Worm (Caenorhabditis elegans) whole organism, young adult: ENCODE data around the gene npl-10.

Experiments used
- B0261.1 ChIP-seq: sonication (generic microtip); optimal IDR thresholded peaks from 2 replicates; lab custom pipeline; 2016; ENCODE audit warnings: mild to moderate bottlenecking, missing genetic modification characterization, moderate library complexity, missing compliant biosample characterization
- B0336.3 ChIP-seq: fragments of 200-800 bp; sonication (Bioruptor generic); IDR thresholded peaks from 2 replicates; pipeline ENCODE4 v1.3.6; 2022; ENCODE audit warnings: missing genetic modification characterization, missing compliant biosample characterization
- C06A6.2 ChIP-seq: fragments of 200-800 bp; sonication (Bioruptor generic); conservative IDR thresholded peaks from 2 replicates; pipeline ENCODE4 v1.3.6; 2022; ENCODE audit warnings: missing genetic modification characterization, missing compliant biosample characterization
- F52B5.7 ChIP-seq: sonication (generic microtip); optimal IDR thresholded peaks from 2 replicates; lab custom pipeline; 2016; ENCODE audit warnings: mild to moderate bottlenecking, missing genetic modification characterization, missing compliant biosample characterization
- F55B11.4 ChIP-seq: sonication (generic microtip); optimal IDR thresholded peaks from 2 replicates; lab custom pipeline; 2016; ENCODE audit warnings: missing compliant biosample characterization, missing genetic modification characterization, borderline replicate concordance; ENCODE audit not compliant: insufficient read depth
- K11D2.4 ChIP-seq: fragments of 200-800 bp; sonication (Bioruptor generic); IDR thresholded peaks from 2 replicates; pipeline ENCODE4 v1.3.6; 2022; ENCODE audit warnings: missing genetic modification reagents, missing genetic modification characterization, missing compliant biosample characterization
- K12H6.12 ChIP-seq: fragments of 200-800 bp; sonication (Bioruptor generic); optimal IDR thresholded peaks from 2 replicates; lab custom pipeline; 2018; ENCODE audit warnings: mild to moderate bottlenecking, missing genetic modification characterization, missing compliant biosample characterization
- Y53F4B.3 ChIP-seq: fragments of 200-800 bp; sonication (Bioruptor generic); IDR thresholded peaks from 2 replicates; pipeline ENCODE4 v1.3.6; 2022; ENCODE audit warnings: missing genetic modification reagents, missing genetic modification characterization, missing compliant biosample characterization
- Y53G8AR.9 ChIP-seq: fragments of 200-800 bp; sonication (Bioruptor generic); conservative IDR thresholded peaks from 2 replicates; pipeline ENCODE4 v1.3.6; 2022; ENCODE audit warnings: missing genetic modification reagents, missing genetic modification characterization, missing compliant biosample characterization
- Y56A3A.18 ChIP-seq: fragments of 200-800 bp; sonication (Bioruptor generic); IDR thresholded peaks from 2 replicates; pipeline ENCODE4 v1.3.6; 2022; ENCODE audit warnings: missing genetic modification reagents, missing genetic modification characterization, missing compliant biosample characterization
- Y79H2A.3 ChIP-seq: fragments of 200-800 bp; sonication (Bioruptor generic); conservative IDR thresholded peaks from 2 replicates; pipeline ENCODE4 v1.3.6; 2022; ENCODE audit warnings: missing genetic modification reagents, missing genetic modification characterization, missing compliant biosample characterization
- atf-7 ChIP-seq: sonication (generic microtip); optimal IDR thresholded peaks from 2 replicates; lab custom pipeline; 2017; ENCODE audit warnings: mild to moderate bottlenecking, missing genetic modification characterization, missing compliant biosample characterization
- attf-3 ChIP-seq: fragments of 200-800 bp; sonication (Bioruptor generic); conservative IDR thresholded peaks from 2 replicates; pipeline ENCODE4 v1.3.6; 2022; ENCODE audit warnings: missing genetic modification reagents, missing genetic modification characterization, missing compliant biosample characterization
- attf-5 ChIP-seq: fragments of 200-800 bp; sonication (Bioruptor generic); optimal IDR thresholded peaks from 2 replicates; lab custom pipeline; 2018; ENCODE audit warnings: mild to moderate bottlenecking, missing genetic modification characterization, missing compliant biosample characterization
- cebp-1 ChIP-seq, 2 experiments: fragments of 200-800 bp in 1 of 2; sonication (Bioruptor generic) in 1 of 2; sonication (generic microtip) in 1 of 2; IDR thresholded peaks in 1 of 2; optimal IDR thresholded peaks in 1 of 2; 2 replicates each; pipeline versions ENCODE4 v1.3.6 to Lab custom; 2017 to 2022; ENCODE audit warnings: missing compliant biosample characterization in 2 of 2, missing genetic modification characterization in 2 of 2, mild to moderate bottlenecking in 1 of 2, missing genetic modification reagents in 1 of 2, moderate library complexity in 1 of 2
- ceh-40 ChIP-seq: fragments of 200-800 bp; sonication (Bioruptor generic); IDR thresholded peaks from 2 replicates; pipeline ENCODE4 v1.3.6; 2022; ENCODE audit warnings: missing genetic modification characterization, missing compliant biosample characterization
- ceh-91 ChIP-seq: fragments of 200-800 bp; sonication (Bioruptor generic); IDR thresholded peaks from 2 replicates; pipeline ENCODE4 v1.3.6; 2022; ENCODE audit warnings: missing genetic modification reagents, missing genetic modification characterization, missing compliant biosample characterization
- him-1 ChIP-seq: sonication (generic microtip); optimal IDR thresholded peaks from 2 replicates; lab custom pipeline; 2016; ENCODE audit warnings: missing genotype, missing genetic modification reagents, missing genetic modification characterization, missing compliant biosample characterization
- hlh-12 ChIP-seq: sonication (generic microtip); optimal IDR thresholded peaks from 2 replicates; lab custom pipeline; 2016; ENCODE audit warnings: missing genetic modification characterization, missing compliant biosample characterization
- hlh-26 ChIP-seq: fragments of 200-800 bp; sonication (Bioruptor generic); conservative IDR thresholded peaks from 2 replicates; pipeline ENCODE4 v1.3.6; 2022; ENCODE audit warnings: missing genetic modification reagents, missing genetic modification characterization, missing compliant biosample characterization
- hmg-1.2 ChIP-seq: fragments of 200-800 bp; sonication (Bioruptor generic); IDR thresholded peaks from 2 replicates; pipeline ENCODE4 v1.3.6; 2022; ENCODE audit warnings: missing genetic modification reagents, missing genetic modification characterization, missing compliant biosample characterization
- hrde-1 ChIP-seq: sonication (generic microtip); optimal IDR thresholded peaks from 2 replicates; lab custom pipeline; 2016; ENCODE audit warnings: missing genetic modification characterization, mild to moderate bottlenecking, missing compliant biosample characterization, moderate library complexity, missing genotype, missing genetic modification reagents, borderline replicate concordance
- hsf-1 ChIP-seq: fragments of 200-800 bp; sonication (Bioruptor generic); IDR thresholded peaks from 2 replicates; pipeline ENCODE4 v1.3.6; 2022; ENCODE audit warnings: missing genetic modification reagents, missing genetic modification characterization, missing compliant biosample characterization
- let-607 ChIP-seq, 2 experiments: fragments of 200-800 bp in 1 of 2; sonication (Bioruptor generic) in 1 of 2; sonication (generic microtip) in 1 of 2; optimal IDR thresholded peaks; 2 replicates each; lab custom pipeline; 2016 to 2018; ENCODE audit warnings: mild to moderate bottlenecking in 2 of 2, missing compliant biosample characterization in 2 of 2, missing genetic modification characterization in 2 of 2, moderate library complexity in 2 of 2, missing genotype in 1 of 2
- lin-40 ChIP-seq: sonication (generic microtip); optimal IDR thresholded peaks from 2 replicates; lab custom pipeline; 2016; ENCODE audit warnings: missing genetic modification characterization, mild to moderate bottlenecking, missing compliant biosample characterization, missing genotype, missing genetic modification reagents
- lsl-1 ChIP-seq: fragments of 200-800 bp; sonication (Bioruptor generic); optimal IDR thresholded peaks from 2 replicates; lab custom pipeline; 2018; ENCODE audit warnings: mild to moderate bottlenecking, missing genetic modification characterization, moderate library complexity, missing compliant biosample characterization
- mes-4 ChIP-seq: sonication (generic microtip); optimal IDR thresholded peaks from 2 replicates; lab custom pipeline; 2016; ENCODE audit warnings: missing genotype, missing genetic modification characterization, missing compliant biosample characterization
- mxl-1 ChIP-seq: sonication (generic microtip); optimal IDR thresholded peaks from 2 replicates; lab custom pipeline; 2016; ENCODE audit warnings: missing genetic modification characterization, missing compliant biosample characterization
- nhr-27 ChIP-seq: fragments of 200-800 bp; sonication (Bioruptor generic); optimal IDR thresholded peaks from 2 replicates; lab custom pipeline; 2018; ENCODE audit warnings: mild to moderate bottlenecking, missing genetic modification characterization, moderate library complexity, missing compliant biosample characterization
- nhr-80 ChIP-seq: sonication (generic microtip); optimal IDR thresholded peaks from 2 replicates; lab custom pipeline; 2016; ENCODE audit warnings: missing genetic modification characterization, missing compliant biosample characterization
- pha-4 ChIP-seq: fragments of 150-350 bp; sonication (generic microtip); optimal IDR thresholded peaks from 2 replicates; lab custom pipeline; 2014; ENCODE audit warnings: missing biosample characterization, missing genetic modification reagents, missing genetic modification characterization
- rcor-1 ChIP-seq: fragments of 200-800 bp; sonication (Bioruptor generic); IDR thresholded peaks from 2 replicates; pipeline ENCODE4 v1.3.6; 2022; ENCODE audit warnings: missing genetic modification reagents, missing genetic modification characterization, missing compliant biosample characterization
- snpc-3.4 ChIP-seq: sonication (generic microtip); optimal IDR thresholded peaks from 2 replicates; lab custom pipeline; 2017; ENCODE audit warnings: missing genetic modification characterization, mild to moderate bottlenecking, missing compliant biosample characterization, antibody characterized with exemption, moderate library complexity, missing genotype, missing genetic modification reagents
- somi-1 ChIP-seq: fragments of 200-800 bp; sonication (Bioruptor generic); optimal IDR thresholded peaks from 2 replicates; lab custom pipeline; 2018; ENCODE audit warnings: mild to moderate bottlenecking, missing genetic modification characterization, missing compliant biosample characterization
- tbp1 ChIP-seq: fragments of 200-800 bp; sonication (Bioruptor generic); optimal IDR thresholded peaks from 2 replicates; lab custom pipeline; 2018; ENCODE audit warnings: mild to moderate bottlenecking, missing genetic modification characterization, missing compliant biosample characterization
- unc-130 ChIP-seq: sonication (generic microtip); optimal IDR thresholded peaks from 2 replicates; lab custom pipeline; 2016; ENCODE audit warnings: missing genetic modification reagents, missing genetic modification characterization, missing compliant biosample characterization
- zfh-2 ChIP-seq: fragments of 200-800 bp; sonication (Bioruptor generic); conservative IDR thresholded peaks from 2 replicates; pipeline ENCODE4 v1.3.6; 2022; ENCODE audit warnings: missing genetic modification reagents, missing genetic modification characterization, missing compliant biosample characterization
- ztf-18 ChIP-seq: sonication (generic microtip); optimal IDR thresholded peaks from 2 replicates; lab custom pipeline; 2016; ENCODE audit warnings: missing genotype, mild to moderate bottlenecking, missing genetic modification characterization, missing compliant biosample characterization
- ztf-26 ChIP-seq: sonication (generic microtip); optimal IDR thresholded peaks from 2 replicates; lab custom pipeline; 2017; ENCODE audit warnings: missing genetic modification characterization, missing compliant biosample characterization

The npl-10 gene

ce11 chrIII:3908205-3908604 is 27.5 kb downstream of the npl-10 start:
- no peak for TF ChIP-seq hrde-1 (tag; lab: Kevin White, UChicago)
- no peak for TF ChIP-seq zfh-2 (GFP tag; lab: Robert Waterston, UW)
- no peak for TF ChIP-seq mxl-1
- no peak for TF ChIP-seq C06A6.2 (GFP tag; lab: Robert Waterston, UW)
- no peak for TF ChIP-seq ceh-40 (GFP tag; lab: Robert Waterston, UW)
- no peak for TF ChIP-seq let-607 (tag; optimal IDR thresholded peaks at IDR 0.05; lab: Kevin White, UChicago)
- peak; percentile 2 for TF ChIP-seq K12H6.12 (tag; lab: Kevin White, UChicago)
- no peak for TF ChIP-seq nhr-80 (tag; lab: Kevin White, UChicago)
- TF ChIP-seq hmg-1.2 (GFP tag; lab: Robert Waterston, UW) = peak; percentile 54; the same call in 1 of the 2 replicates
- no peak for TF ChIP-seq cebp-1 (GFP tag; IDR thresholded peaks at IDR 0.05; lab: Robert Waterston, UW)
- TF ChIP-seq cebp-1 (tag; optimal IDR thresholded peaks at IDR 0.05; lab: Kevin White, UChicago) = peak; percentile 36
- TF ChIP-seq Y56A3A.18 (GFP tag; lab: Robert Waterston, UW) = no peak
- TF ChIP-seq hsf-1 (GFP tag; lab: Robert Waterston, UW) = no peak
- no peak for TF ChIP-seq K11D2.4 (GFP tag; lab: Robert Waterston, UW)
- no peak for TF ChIP-seq ceh-91 (GFP tag; lab: Robert Waterston, UW)
- TF ChIP-seq B0261.1 (tag; lab: Kevin White, UChicago) = no peak
- no peak for TF ChIP-seq B0336.3 (GFP tag; lab: Robert Waterston, UW)
- TF ChIP-seq nhr-27 = no peak
- no peak for TF ChIP-seq mes-4 (tag; lab: Kevin White, UChicago)
- TF ChIP-seq Y79H2A.3 (GFP tag; lab: Robert Waterston, UW) = no peak
- no peak for TF ChIP-seq him-1
- TF ChIP-seq lin-40 (tag; lab: Kevin White, UChicago) = peak; percentile 32
- TF ChIP-seq ztf-18 = no peak
- TF ChIP-seq snpc-3.4 = no peak
- TF ChIP-seq ztf-26 = no peak
- peak; percentile 6 for TF ChIP-seq attf-5 (GFP tag; lab: Kevin White, UChicago)
- no peak for TF ChIP-seq unc-130 (GFP tag; lab: Kevin White, UChicago)
- TF ChIP-seq attf-3 (GFP tag; lab: Robert Waterston, UW) = no peak
- TF ChIP-seq somi-1 (GFP tag; lab: Kevin White, UChicago) = peak; percentile 7
- no peak for TF ChIP-seq F55B11.4
- no peak for TF ChIP-seq Y53F4B.3 (GFP tag; lab: Robert Waterston, UW)
- TF ChIP-seq Y53G8AR.9 = 0 out of 2 replicates have a peak, but pooled peaks have one; percentile 58
- no peak for TF ChIP-seq rcor-1 (GFP tag; lab: Robert Waterston, UW)
- no peak for TF ChIP-seq atf-7 (tag; lab: Kevin White, UChicago)
- no peak for TF ChIP-seq F52B5.7 (tag; lab: Kevin White, UChicago)
- no peak for TF ChIP-seq hlh-26

- TF ChIP-seq pha-4 (no peak), hlh-12 (tag; lab: Kevin White, UChicago) (no peak), lsl-1 (GFP tag; lab: Kevin White, UChicago) (no peak), attf-5 (GFP tag; lab: Kevin White, UChicago) (no peak), tbp1 (no peak)
Measured at ce11 chrIII:3907587-3907986, 28.1 kb downstream of the npl-10 start, which contains the start of gene mmcm-1. TSS of gene mmcm-1 (minus strand) at chrIII:3907687.
